Fruit fly (Drosophila melanogaster): ENCODE results near the gene Grp170.

The Grp170 gene

DNA sequence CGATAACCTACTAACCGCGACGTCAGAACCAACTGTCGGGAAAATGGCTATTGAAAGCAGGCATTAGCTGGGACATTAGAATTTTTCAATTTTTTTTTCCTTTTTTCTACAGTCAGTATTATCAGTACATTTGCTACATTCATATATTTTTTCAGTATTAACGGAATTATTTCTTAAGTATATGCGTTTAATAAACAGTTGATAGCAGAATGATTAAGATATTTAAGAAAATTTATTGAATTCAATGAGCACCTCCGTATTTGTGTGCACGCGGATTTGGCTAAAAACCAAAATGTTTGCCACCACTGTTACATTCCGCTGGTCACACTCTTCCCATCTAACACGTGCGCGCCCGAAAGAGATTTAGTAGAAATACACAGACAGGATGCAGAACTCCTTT lies 12.4 kb downstream of the Grp170 start, which contains the start of the genes temp and CG3071 (continued):
- peak; percentile 63 for TF ChIP-seq CG15601 (tag; optimal IDR thresholded peaks at IDR 0.05)
- TF ChIP-seq CG17359 (tag; optimal IDR thresholded peaks at IDR 0.05): peak; percentile 2
- no peak for TF ChIP-seq CG4707 (GFP tag; optimal IDR thresholded peaks at IDR 0.05)
- TF ChIP-seq CG18599 (GFP tag; optimal IDR thresholded peaks at IDR 0.05): peak; percentile 76
- no peak for TF ChIP-seq mld (GFP tag; IDR thresholded peaks at IDR 0.05; ENCODE audit: partially characterized antibody)
- TF ChIP-seq bsh (GFP tag; optimal IDR thresholded peaks at IDR 0.05): peak in 1 of 2 experiments; percentile 40
- no peak for TF ChIP-seq CG6175 (GFP tag; IDR thresholded peaks at IDR 0.05)
- TF ChIP-seq Aef1 (GFP tag; IDR thresholded peaks at IDR 0.05): 0 out of 3 replicates have a peak, but pooled peaks have one; percentile 19
- TF ChIP-seq dmrt11E (tag; optimal IDR thresholded peaks at IDR 0.05): peak; percentile 54
- TF ChIP-seq CG12299 (tag; optimal IDR thresholded peaks at IDR 0.05): peak; percentile 11
- no peak for TF ChIP-seq CG4730 (GFP tag; IDR thresholded peaks at IDR 0.05)
- TF ChIP-seq CG42726 (GFP tag; IDR thresholded peaks at IDR 0.05; ENCODE audit: partially characterized antibody): no peak
- peak; percentile 78 for TF ChIP-seq nmo (GFP tag; optimal IDR thresholded peaks at IDR 0.05)
- peak; percentile 58 for TF ChIP-seq BEAF-32 (GFP tag; optimal IDR thresholded peaks at IDR 0.05)
- TF ChIP-seq CG4424 (GFP tag; optimal IDR thresholded peaks at IDR 0.05): peak; percentile 62
- TF ChIP-seq HLH54F (GFP tag; optimal IDR thresholded peaks at IDR 0.05): peak; percentile 68
- no peak for TF ChIP-seq CG1832 (GFP tag; optimal IDR thresholded peaks at IDR 0.05)
- TF ChIP-seq crol (GFP tag; IDR thresholded peaks at IDR 0.05): no peak
- no peak for TF ChIP-seq ro (GFP tag; IDR thresholded peaks at IDR 0.05)
- peak; percentile 63 for TF ChIP-seq Fer1 (GFP tag; optimal IDR thresholded peaks at IDR 0.05)
- no peak for TF ChIP-seq Optix (GFP tag; IDR thresholded peaks at IDR 0.05)
- TF ChIP-seq ewg (GFP tag; optimal IDR thresholded peaks at IDR 0.05): peak; percentile 41
- TF ChIP-seq Med (GFP tag): peak; percentile 88
- TF ChIP-seq dimm (GFP tag; IDR thresholded peaks at IDR 0.05): no peak
- TF ChIP-seq Scr (GFP tag; IDR thresholded peaks at IDR 0.05; ENCODE audit: partially characterized antibody): no peak
- TF ChIP-seq sr (GFP tag; IDR thresholded peaks at IDR 0.05): no peak
- no peak for TF ChIP-seq CG33557 (GFP tag; optimal IDR thresholded peaks at IDR 0.05)
- no peak for TF ChIP-seq pan (optimal IDR thresholded peaks at IDR 0.05)
- peak in 1 of 2 experiments; percentile 39 for TF ChIP-seq pan (GFP tag; optimal IDR thresholded peaks at IDR 0.05 in 1 of 2, IDR thresholded peaks at IDR 0.05 in 1 of 2)
- TF ChIP-seq CG31365 (tag; optimal IDR thresholded peaks at IDR 0.05): no peak
- TF ChIP-seq trh (GFP tag; optimal IDR thresholded peaks at IDR 0.05): peak; percentile 20
- no peak for TF ChIP-seq nau (GFP tag; optimal IDR thresholded peaks at IDR 0.05)
- TF ChIP-seq gsb-n (tag; optimal IDR thresholded peaks at IDR 0.05): peak; percentile 30
- peak; percentile 66 for TF ChIP-seq CG4404 (GFP tag; IDR thresholded peaks at IDR 0.05)
- TF ChIP-seq oc (tag; optimal IDR thresholded peaks at IDR 0.05): peak; percentile 49
- peak; percentile 76 for TF ChIP-seq CG9797 (GFP tag; optimal IDR thresholded peaks at IDR 0.05)
- no peak for TF ChIP-seq ttk (GFP tag; IDR thresholded peaks at IDR 0.05)
- TF ChIP-seq CG8281 (tag; optimal IDR thresholded peaks at IDR 0.05): no peak
- no peak for TF ChIP-seq CG7271 (tag; optimal IDR thresholded peaks at IDR 0.05)
- TF ChIP-seq CG11723 (GFP tag; optimal IDR thresholded peaks at IDR 0.05): peak; percentile 36
- peak; percentile 6 for TF ChIP-seq CG2202 (tag; optimal IDR thresholded peaks at IDR 0.05)
- no peak for TF ChIP-seq CG1603 (tag; optimal IDR thresholded peaks at IDR 0.05)
- TF ChIP-seq CG34422 (GFP tag; IDR thresholded peaks at IDR 0.05): 0 out of 3 replicates have a peak, but pooled peaks have one; percentile 24
- peak; percentile 34 for TF ChIP-seq ems (GFP tag; optimal IDR thresholded peaks at IDR 0.05)
- TF ChIP-seq grau (tag; optimal IDR thresholded peaks at IDR 0.05): peak; percentile 73
- no peak; the same call in 1 of the 2 replicates for TF ChIP-seq H2.0 (GFP tag; IDR thresholded peaks at IDR 0.05)
- TF ChIP-seq Camta (GFP tag; optimal IDR thresholded peaks at IDR 0.05): peak; percentile 56
- peak; percentile 20 for TF ChIP-seq CG13624 (GFP tag; optimal IDR thresholded peaks at IDR 0.05)
- no peak for TF ChIP-seq mirr (GFP tag; optimal IDR thresholded peaks at IDR 0.05)
- TF ChIP-seq Adf1 (GFP tag; IDR thresholded peaks at IDR 0.05): 0 out of 2 replicates have a peak, but pooled peaks have one; percentile 25

Data from whole organism, embryonic.